Fruit fly (Drosophila melanogaster) whole organism, embryonic: ENCODE data around the gene mib2.
A peak's percentile ranks its signal among the peaks of the same experiment; 100 is the strongest.

Source experiments
- B-H2 ChIP-seq: fragments of 200-800 bp; sonication (Bioruptor generic); optimal IDR thresholded peaks from 2 replicates; lab custom pipeline; 2018; ENCODE audit warnings: missing biosample characterization, mild to moderate bottlenecking, missing genetic modification characterization
- CG10209 ChIP-seq: fragments of 200-800 bp; sonication (Bioruptor generic); optimal IDR thresholded peaks from 3 replicates; lab custom pipeline; 2017; ENCODE audit warnings: missing biosample characterization, mild to moderate bottlenecking, missing genetic modification characterization, missing genetic modification reagents
- CG10462 ChIP-seq: fragments of 200-800 bp; sonication (Bioruptor generic); optimal IDR thresholded peaks from 2 replicates; lab custom pipeline; 2016; ENCODE audit warnings: missing biosample characterization, missing genetic modification characterization
- CG10543 ChIP-seq: fragments of 200-800 bp; sonication (Bioruptor generic); optimal IDR thresholded peaks from 3 replicates; lab custom pipeline; 2017; ENCODE audit warnings: missing biosample characterization, mild to moderate bottlenecking, missing genetic modification characterization, moderate library complexity
- CG11093 ChIP-seq: fragments of 200-800 bp; sonication (Bioruptor generic); IDR thresholded peaks from 3 replicates; pipeline ENCODE4 v1.3.6; 2022; ENCODE audit warnings: missing biosample characterization, missing genetic modification characterization
- CG14860 ChIP-seq: fragments of 200-800 bp; sonication (Bioruptor generic); IDR thresholded peaks from 3 replicates; pipeline ENCODE4 v1.3.6; 2022; ENCODE audit warnings: missing biosample characterization, missing genetic modification characterization; ENCODE audit not compliant: partially characterized antibody
- CG17359 ChIP-seq: fragments of 200-800 bp; sonication (Bioruptor generic); optimal IDR thresholded peaks from 3 replicates; lab custom pipeline; 2018; ENCODE audit warnings: missing biosample characterization, mild to moderate bottlenecking, missing genetic modification characterization, moderate library complexity
- CG17829 ChIP-seq: fragments of 200-800 bp; optimal IDR thresholded peaks from 2 replicates; lab custom pipeline; 2019; ENCODE audit warnings: missing biosample characterization, mild to moderate bottlenecking, missing genetic modification characterization, moderate library complexity
- CG18764 ChIP-seq: fragments of 200-800 bp; sonication (Bioruptor generic); optimal IDR thresholded peaks from 3 replicates; lab custom pipeline; 2016; ENCODE audit warnings: missing biosample characterization, missing genetic modification characterization
- CG2120 ChIP-seq: fragments of 200-800 bp; sonication (Bioruptor generic); optimal IDR thresholded peaks from 3 replicates; lab custom pipeline; 2016; ENCODE audit warnings: missing biosample characterization, missing genetic modification characterization
- CG2678 ChIP-seq: fragments of 200-800 bp; sonication (Bioruptor generic); optimal IDR thresholded peaks from 3 replicates; lab custom pipeline; 2019; ENCODE audit warnings: missing biosample characterization, mild to moderate bottlenecking, missing genetic modification characterization, moderate library complexity
- CG6254 ChIP-seq: fragments of 200-800 bp; sonication (Bioruptor generic); optimal IDR thresholded peaks from 3 replicates; lab custom pipeline; 2017; ENCODE audit warnings: mild to moderate bottlenecking, missing biosample characterization, missing genetic modification reagents, missing genetic modification characterization
- CG6654 ChIP-seq: fragments of 200-800 bp; sonication (Bioruptor generic); optimal IDR thresholded peaks from 2 replicates; lab custom pipeline; 2017; ENCODE audit warnings: missing biosample characterization, mild to moderate bottlenecking, missing genetic modification characterization
- CG7372 ChIP-seq: fragments of 200-800 bp; sonication (Bioruptor generic); IDR thresholded peaks from 2 replicates; pipeline ENCODE4 v1.3.6; 2022; ENCODE audit warnings: missing biosample characterization, missing genetic modification characterization
- CG7786 ChIP-seq: fragments of 200-800 bp; sonication (Bioruptor generic); optimal IDR thresholded peaks from 2 replicates; lab custom pipeline; 2016; ENCODE audit warnings: missing biosample characterization, missing genetic modification characterization
- CG8924 ChIP-seq: fragments of 200-800 bp; optimal IDR thresholded peaks from 3 replicates; lab custom pipeline; 2019; ENCODE audit warnings: missing biosample characterization, mild to moderate bottlenecking, missing genetic modification characterization, moderate library complexity
- CoRest ChIP-seq: fragments of 200-800 bp; sonication (Bioruptor generic); optimal IDR thresholded peaks from 3 replicates; lab custom pipeline; 2018; ENCODE audit warnings: missing biosample characterization, mild to moderate bottlenecking, missing genetic modification characterization, moderate library complexity
- Dbx ChIP-seq: fragments of 200-800 bp; sonication (Bioruptor generic); IDR thresholded peaks from 3 replicates; pipeline ENCODE4 v1.3.6; 2022; ENCODE audit warnings: missing biosample characterization, missing genetic modification characterization
- Doc2 ChIP-seq: fragments of 200-800 bp; sonication (Bioruptor generic); IDR thresholded peaks from 2 replicates; pipeline ENCODE4 v1.3.6; 2022; ENCODE audit warnings: missing biosample characterization, missing genetic modification characterization
- E2f2 ChIP-seq: fragments of 200-800 bp; sonication (Bioruptor generic); IDR thresholded peaks from 2 replicates; pipeline ENCODE4 v1.3.6; 2022; ENCODE audit warnings: missing biosample characterization, missing genetic modification characterization
- ERR ChIP-seq: fragments of 200-800 bp; sonication (Bioruptor generic); optimal IDR thresholded peaks from 2 replicates; lab custom pipeline; 2016; ENCODE audit warnings: missing biosample characterization, missing genetic modification characterization
- HLH4C ChIP-seq: fragments of 200-800 bp; sonication (Bioruptor generic); IDR thresholded peaks from 3 replicates; pipeline ENCODE4 v1.3.6; 2022; ENCODE audit warnings: missing biosample characterization, missing genetic modification characterization; ENCODE audit not compliant: partially characterized antibody
- Hr3 ChIP-seq: fragments of 200-800 bp; sonication (Bioruptor generic); optimal IDR thresholded peaks from 3 replicates; lab custom pipeline; 2016; ENCODE audit warnings: missing biosample characterization, missing genetic modification characterization
- Hr39 ChIP-seq: fragments of >200 bp; optimal IDR thresholded peaks from 2 replicates; lab custom pipeline; 2017
- Nf-YB ChIP-seq: fragments of 200-800 bp; sonication (Bioruptor generic); optimal IDR thresholded peaks from 3 replicates; lab custom pipeline; 2019; ENCODE audit warnings: missing biosample characterization, mild to moderate bottlenecking, missing genetic modification characterization, moderate library complexity
- Xrp1 ChIP-seq: fragments of 200-800 bp; sonication (Bioruptor generic); IDR thresholded peaks from 2 replicates; pipeline ENCODE4 v1.3.6; 2022; ENCODE audit warnings: missing biosample characterization, missing genetic modification characterization
- az2 ChIP-seq: fragments of 200-800 bp; sonication (Bioruptor generic); optimal IDR thresholded peaks from 3 replicates; lab custom pipeline; 2016; ENCODE audit warnings: missing biosample characterization, missing genetic modification characterization
- bcd ChIP-seq: fragments of 200-800 bp; sonication (Bioruptor generic); optimal IDR thresholded peaks from 2 replicates; lab custom pipeline; 2017; ENCODE audit warnings: missing biosample characterization, mild to moderate bottlenecking, missing genetic modification characterization
- ci ChIP-seq: fragments of 200-800 bp; sonication (Bioruptor generic); IDR thresholded peaks from 3 replicates; pipeline ENCODE4 v1.3.6; 2022; ENCODE audit warnings: missing biosample characterization, missing genetic modification characterization
- cwo ChIP-seq: fragments of 200-800 bp; sonication (Bioruptor generic); optimal IDR thresholded peaks from 3 replicates; lab custom pipeline; 2017; ENCODE audit warnings: missing biosample characterization, missing genetic modification characterization, mild to moderate bottlenecking, moderate library complexity, missing genetic modification reagents
- dimm ChIP-seq: fragments of 200-800 bp; sonication (Bioruptor generic); IDR thresholded peaks from 2 replicates; pipeline ENCODE4 v1.3.6; 2022; ENCODE audit warnings: missing biosample characterization, missing genetic modification characterization
- dpn ChIP-seq, 2 experiments: fragments of 200-800 bp; sonication (Bioruptor generic); optimal IDR thresholded peaks; 3 replicates each; lab custom pipeline; 2016; ENCODE audit warnings: missing biosample characterization in 2 of 2, missing genetic modification characterization in 2 of 2
- fru ChIP-seq: fragments of >200 bp; optimal IDR thresholded peaks from 2 replicates; lab custom pipeline; 2017
- gcm ChIP-seq: fragments of 200-800 bp; sonication (Bioruptor generic); optimal IDR thresholded peaks from 2 replicates; lab custom pipeline; 2019; ENCODE audit warnings: missing biosample characterization, mild to moderate bottlenecking, missing genetic modification characterization, moderate library complexity
- maf-S ChIP-seq: fragments of 200-800 bp; sonication (Bioruptor generic); optimal IDR thresholded peaks from 2 replicates; lab custom pipeline; 2016; ENCODE audit warnings: missing biosample characterization, missing genetic modification characterization
- mirr ChIP-seq: fragments of 200-800 bp; sonication (Bioruptor generic); optimal IDR thresholded peaks from 3 replicates; lab custom pipeline; 2018; ENCODE audit warnings: missing biosample characterization, mild to moderate bottlenecking, missing genetic modification characterization
- pb ChIP-seq: fragments of 200-800 bp; sonication (Bioruptor generic); optimal IDR thresholded peaks from 3 replicates; lab custom pipeline; 2016; ENCODE audit warnings: missing biosample characterization, missing genetic modification characterization
- pho ChIP-seq: fragments of 200-800 bp; sonication (Bioruptor generic); optimal IDR thresholded peaks from 2 replicates; lab custom pipeline; 2016; ENCODE audit warnings: missing biosample characterization, missing genetic modification characterization
- ranshi ChIP-seq: fragments of 200-800 bp; sonication (Bioruptor generic); IDR thresholded peaks from 2 replicates; pipeline ENCODE4 v1.3.6; 2022; ENCODE audit warnings: missing biosample characterization, missing genetic modification characterization
- schlank ChIP-seq: fragments of 200-800 bp; sonication (Bioruptor generic); optimal IDR thresholded peaks from 2 replicates; lab custom pipeline; 2018; ENCODE audit warnings: missing biosample characterization, mild to moderate bottlenecking, missing genetic modification characterization
- sens-2 ChIP-seq: fragments of 200-800 bp; sonication (Bioruptor generic); IDR thresholded peaks from 2 replicates; pipeline ENCODE4 v1.3.6; 2022; ENCODE audit warnings: missing biosample characterization, missing genetic modification characterization
- ssp ChIP-seq: fragments of 200-800 bp; sonication (Bioruptor generic); IDR thresholded peaks from 2 replicates; pipeline ENCODE4 v1.3.6; 2022; ENCODE audit warnings: missing biosample characterization, missing genetic modification characterization
- stc ChIP-seq: fragments of 200-800 bp; sonication (Bioruptor generic); IDR thresholded peaks from 2 replicates; pipeline ENCODE4 v1.3.6; 2022; ENCODE audit warnings: missing biosample characterization, missing genetic modification characterization
- trem ChIP-seq: fragments of 200-800 bp; optimal IDR thresholded peaks from 3 replicates; lab custom pipeline; 2019; ENCODE audit warnings: missing biosample characterization, mild to moderate bottlenecking, missing genetic modification characterization, moderate library complexity

mib2 gene

DNA sequence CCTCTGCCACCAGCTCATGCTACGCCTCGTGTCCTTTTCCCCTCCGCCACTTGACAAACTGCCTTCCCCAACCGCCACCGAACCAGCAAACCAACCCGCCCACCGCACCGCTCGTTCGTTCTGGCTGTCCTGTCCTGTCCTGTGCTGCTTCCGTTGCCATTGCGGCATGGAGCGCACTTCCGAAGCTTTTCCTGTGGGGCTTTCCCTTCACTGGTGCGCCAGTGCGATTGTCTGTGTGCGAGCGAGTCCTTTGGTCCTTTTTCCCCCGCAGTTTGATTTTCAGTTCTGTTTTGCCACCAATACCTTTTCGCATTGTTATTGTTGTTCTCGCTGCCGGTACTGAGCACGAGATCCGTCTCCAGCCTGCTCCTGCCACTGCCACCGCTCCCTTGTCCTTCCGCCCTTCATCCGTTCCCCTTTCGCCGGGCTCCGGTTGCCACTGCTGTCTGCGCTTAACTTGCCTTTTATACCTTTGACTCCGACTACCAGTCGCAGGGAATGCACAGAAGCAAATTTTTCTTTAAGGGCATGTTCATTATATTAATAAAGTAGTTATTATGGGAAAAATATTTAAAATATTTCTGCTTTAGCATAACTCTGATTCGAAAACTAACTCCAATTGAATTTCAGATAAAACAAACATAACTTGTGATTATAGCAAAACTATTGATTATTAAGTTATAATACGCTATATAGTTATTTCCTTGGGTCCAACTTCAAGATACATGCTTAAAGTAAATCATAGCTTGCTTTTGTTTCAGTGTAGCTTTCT is 10.1 kb upstream of the mib2 start (continued):
- TF ChIP-seq CG18764 (GFP tag; lab: Kevin White, UChicago) (peak; percentile 12), CG6654 (GFP tag; lab: Kevin White, UChicago) (peak; percentile 23), ssp (no peak), dimm (GFP tag; lab: Robert Waterston, UW) (no peak), CG7372 (GFP tag; lab: Robert Waterston, UW) (peak; percentile 10; the same call in 1 of the 2 replicates), bcd (GFP tag; lab: Kevin White, UChicago) (peak; percentile 66), CG17359 (peak; percentile 72), B-H2 (GFP tag; lab: Kevin White, UChicago) (peak; percentile 67), ERR (GFP tag; lab: Kevin White, UChicago) (no peak), Nf-YB (GFP tag; lab: Kevin White, UChicago) (peak; percentile 57), stc (GFP tag; lab: Robert Waterston, UW) (peak; percentile 41; the same call in 1 of the 2 replicates), maf-S (no peak), Hr39 (no peak), E2f2 (GFP tag; lab: Robert Waterston, UW) (peak; percentile 25; the same call in 1 of the 2 replicates), CG2678 (tag; lab: Kevin White, UChicago) (peak; percentile 92), dpn (GFP tag; optimal IDR thresholded peaks at IDR 0.05; lab: Kevin White, UChicago) (peak; percentile 27 to 43), ci (GFP tag; lab: Robert Waterston, UW) (no peak), Xrp1 (peak; percentile 23; the same call in 1 of the 2 replicates), pb (no peak), trem (tag; lab: Kevin White, UChicago) (peak; percentile 18), mirr (GFP tag; lab: Kevin White, UChicago) (peak; percentile 62), gcm (peak; percentile 57), CG14860 (GFP tag; lab: Robert Waterston, UW) (no peak), CG10209 (GFP tag; lab: Kevin White, UChicago) (peak; percentile 70), CG6254 (GFP tag; lab: Kevin White, UChicago) (peak; percentile 4), CG7786 (no peak), cwo (GFP tag; lab: Kevin White, UChicago) (peak; percentile 73), CoRest (tag; lab: Kevin White, UChicago) (peak; percentile 86), Dbx (GFP tag; lab: Robert Waterston, UW) (peak; percentile 45; the same call in 1 of the 3 replicates), CG11093 (GFP tag; lab: Robert Waterston, UW) (peak; percentile 10; the same call in 1 of the 3 replicates), Doc2 (no peak), sens-2 (GFP tag; lab: Robert Waterston, UW) (no peak), schlank (peak; percentile 21), Hr3 (GFP tag; lab: Kevin White, UChicago) (peak; percentile 45), pho (peak; percentile 13), ranshi (0 out of 2 replicates have a peak, but pooled peaks have one; percentile 6), CG10543 (GFP tag; lab: Kevin White, UChicago) (peak; percentile 80), az2 (GFP tag; lab: Kevin White, UChicago) (peak; percentile 45), CG8924 (tag; lab: Kevin White, UChicago) (peak; percentile 84), fru (no peak), CG2120 (GFP tag; lab: Kevin White, UChicago) (peak; percentile 75), HLH4C (GFP tag; lab: Robert Waterston, UW) (no peak), CG17829 (tag; lab: Kevin White, UChicago) (peak; percentile 56), CG10462 (GFP tag; lab: Kevin White, UChicago) (no peak)
- TF ChIP-seq, all 482 proteins: peak for 229
